Worm (Caenorhabditis elegans) whole organism, early embryonic: ENCODE results near the gene plpp-1.3.

Experiments used
- B0310.2 ChIP-seq: sonication (generic microtip); optimal IDR thresholded peaks from 2 replicates; lab custom pipeline; 2016; ENCODE audit warnings: mild to moderate bottlenecking, missing genetic modification characterization, missing compliant biosample characterization
- F13C5.2 ChIP-seq: sonication (generic microtip); optimal IDR thresholded peaks from 2 replicates; lab custom pipeline; 2017; ENCODE audit warnings: mild to moderate bottlenecking, missing genetic modification characterization, inconsistent platforms, missing compliant biosample characterization
- aly-1 ChIP-seq: sonication (generic microtip); optimal IDR thresholded peaks from 2 replicates; lab custom pipeline; 2016; ENCODE audit warnings: missing genetic modification characterization, missing compliant biosample characterization
- ama-1 ChIP-seq: fragments of 150-350 bp; optimal IDR thresholded peaks from 2 replicates; lab custom pipeline; 2014
- ceh-13 ChIP-seq: fragments of 200-800 bp; sonication (Bioruptor generic); optimal IDR thresholded peaks from 2 replicates; lab custom pipeline; 2018; ENCODE audit warnings: mild to moderate bottlenecking, missing genetic modification characterization, missing compliant biosample characterization
- ceh-36 ChIP-seq: sonication (generic microtip); optimal IDR thresholded peaks from 2 replicates; lab custom pipeline; 2016; ENCODE audit warnings: missing genetic modification characterization, inconsistent platforms, missing compliant biosample characterization
- ets-7 ChIP-seq: sonication (generic microtip); optimal IDR thresholded peaks from 2 replicates; lab custom pipeline; 2016; ENCODE audit warnings: missing genotype, missing genetic modification characterization, missing compliant biosample characterization
- flt-1 ChIP-seq: fragments of 200-800 bp; sonication (Bioruptor generic); IDR thresholded peaks from 2 replicates; pipeline ENCODE4 v1.3.6; 2022; ENCODE audit warnings: missing genetic modification characterization, missing compliant biosample characterization
- hmbx-1 ChIP-seq: sonication (generic microtip); optimal IDR thresholded peaks from 2 replicates; lab custom pipeline; 2016; ENCODE audit warnings: mild to moderate bottlenecking, missing genetic modification characterization, missing compliant biosample characterization
- hmg-4 ChIP-seq: fragments of 200-800 bp; sonication (Bioruptor generic); optimal IDR thresholded peaks from 2 replicates; lab custom pipeline; 2018; ENCODE audit warnings: mild to moderate bottlenecking, missing genetic modification characterization, missing compliant biosample characterization
- hnd-1 ChIP-seq: sonication (generic microtip); optimal IDR thresholded peaks from 2 replicates; lab custom pipeline; 2016; ENCODE audit warnings: missing genetic modification characterization, missing compliant biosample characterization
- pes-1 ChIP-seq: fragments of 200-800 bp; sonication (Bioruptor generic); IDR thresholded peaks from 2 replicates; pipeline ENCODE4 v1.3.6; 2022; ENCODE audit warnings: missing genetic modification reagents, missing genetic modification characterization, missing compliant biosample characterization
- scrt-1 ChIP-seq: fragments of 200-800 bp; sonication (Bioruptor generic); IDR thresholded peaks from 2 replicates; pipeline ENCODE4 v1.3.6; 2022; ENCODE audit warnings: missing genetic modification characterization, missing compliant biosample characterization
- sea-1 ChIP-seq: fragments of 200-800 bp; sonication (Bioruptor generic); conservative IDR thresholded peaks from 2 replicates; pipeline ENCODE4 v1.3.6; 2022; ENCODE audit warnings: missing genetic modification characterization, missing compliant biosample characterization
- tbx-11 ChIP-seq: fragments of 200-800 bp; sonication (Bioruptor generic); IDR thresholded peaks from 2 replicates; pipeline ENCODE4 v1.3.6; 2022; ENCODE audit warnings: missing genetic modification characterization, missing compliant biosample characterization
- tbx-37 ChIP-seq: fragments of 200-800 bp; sonication (Bioruptor generic); conservative IDR thresholded peaks from 2 replicates; pipeline ENCODE4 v1.3.6; 2022; ENCODE audit warnings: missing genetic modification reagents, missing genetic modification characterization, missing compliant biosample characterization
- tra-4 ChIP-seq: sonication (generic microtip); optimal IDR thresholded peaks from 2 replicates; lab custom pipeline; 2017; ENCODE audit warnings: missing genetic modification characterization, missing compliant biosample characterization

The plpp-1.3 gene

DNA sequence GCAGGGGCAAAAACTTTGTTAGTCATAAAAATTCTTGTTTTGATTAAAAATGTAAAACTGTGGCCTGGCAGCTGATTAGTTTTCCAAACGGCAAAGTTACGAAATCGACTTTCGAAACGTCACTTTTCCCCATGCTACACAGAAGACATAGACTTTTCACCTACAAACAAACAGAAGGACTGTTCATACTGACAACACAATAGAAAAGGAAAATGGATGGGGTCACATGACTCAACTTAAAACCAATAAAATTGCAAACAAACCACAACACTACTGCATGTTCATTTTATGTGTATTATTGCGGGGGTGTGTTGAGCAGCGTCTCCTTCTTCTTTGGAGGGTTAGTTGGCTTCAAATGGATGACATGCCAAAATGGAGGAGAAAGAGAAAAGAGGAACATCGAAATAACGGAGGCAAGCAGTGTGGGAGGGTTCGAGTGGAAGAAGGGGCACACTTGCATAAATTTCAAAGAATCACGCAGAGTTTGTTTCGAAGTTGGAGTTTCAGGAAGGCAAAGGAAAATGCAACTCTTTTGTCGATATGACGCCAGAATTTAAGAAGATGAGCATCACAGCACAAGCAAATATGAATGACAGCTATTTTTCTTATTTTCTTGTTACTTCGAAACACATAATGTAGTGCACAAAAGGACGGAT is 16.9 kb upstream of the plpp-1.3 start:
- TF ChIP-seq tbx-37 (GFP tag; lab: Robert Waterston, UW) (no peak), ceh-13 (GFP tag; lab: Kevin White, UChicago) (no peak), sea-1 (no peak), hnd-1 (tag; lab: Kevin White, UChicago) (no peak), tbx-11 (no peak), aly-1 (tag; lab: Kevin White, UChicago) (no peak), ets-7 (tag; lab: Kevin White, UChicago) (no peak), scrt-1 (GFP tag; lab: Robert Waterston, UW) (no peak), tra-4 (tag; lab: Kevin White, UChicago) (no peak), pes-1 (GFP tag; lab: Robert Waterston, UW) (no peak)

DNA sequence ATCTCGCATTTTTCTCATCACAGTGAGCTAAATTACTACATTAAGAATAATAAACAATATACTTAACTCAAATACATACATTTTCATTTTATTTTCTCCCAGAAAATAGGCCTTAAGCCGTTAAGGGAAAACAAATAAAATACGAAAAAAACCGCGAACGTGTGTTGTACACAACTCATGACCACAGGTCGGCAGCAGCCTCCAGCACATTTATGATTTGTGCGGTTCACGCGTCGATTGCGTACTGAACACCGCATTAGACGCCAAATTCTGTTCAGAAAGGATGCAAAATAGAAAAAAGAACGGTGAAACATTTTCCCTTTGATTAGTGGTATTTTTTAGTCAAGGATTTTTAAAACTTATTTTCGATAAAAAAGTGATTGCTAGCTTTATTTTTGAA is 15.9 kb upstream of the plpp-1.3 start:
- TF ChIP-seq hmbx-1 (tag; lab: Kevin White, UChicago) (no peak), hmg-4 (GFP tag; lab: Kevin White, UChicago) (no peak), ceh-13 (GFP tag; lab: Kevin White, UChicago) (no peak), scrt-1 (GFP tag; lab: Robert Waterston, UW) (no peak), pes-1 (GFP tag; lab: Robert Waterston, UW) (no peak), ama-1 (lab: Kevin White, UChicago) (no peak), F13C5.2 (tag; lab: Kevin White, UChicago) (no peak)

DNA sequence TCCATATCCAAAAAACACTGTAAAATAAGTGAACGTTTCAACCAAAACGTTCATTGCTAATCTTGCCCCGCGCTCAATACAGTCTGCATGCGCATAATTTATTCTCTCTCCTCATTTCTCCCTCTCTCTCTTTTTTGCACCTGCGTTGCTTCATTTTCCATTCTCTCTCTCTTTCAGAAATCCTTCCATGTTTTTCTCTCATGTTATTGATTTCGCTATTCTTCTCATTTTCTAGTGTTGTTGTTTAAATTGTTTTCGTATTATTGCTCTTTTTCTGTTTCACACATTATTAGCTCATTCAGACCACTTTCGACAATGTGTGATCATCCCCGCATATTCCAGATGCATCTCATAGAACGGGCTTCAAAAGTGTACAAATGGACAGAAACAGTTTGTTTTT is 13.4 kb upstream of the plpp-1.3 start, which contains the start of gene phf-31:
phf-31 (plus strand) TSS at position 301 of the 400 bp plus-strand sequence.
- TF ChIP-seq ets-7 (tag; lab: Kevin White, UChicago) = no peak
- no peak for TF ChIP-seq ama-1 (lab: Kevin White, UChicago)
- TF ChIP-seq flt-1 (GFP tag; lab: Robert Waterston, UW) = no peak
- no peak for TF ChIP-seq ceh-36 (tag; lab: Kevin White, UChicago)
- TF ChIP-seq hnd-1 (tag; lab: Kevin White, UChicago) = no peak
- TF ChIP-seq sea-1 = no peak
- no peak for TF ChIP-seq aly-1 (tag; lab: Kevin White, UChicago)
- TF ChIP-seq tbx-37 (GFP tag; lab: Robert Waterston, UW) = no peak
- TF ChIP-seq F13C5.2 (tag; lab: Kevin White, UChicago) = no peak

DNA sequence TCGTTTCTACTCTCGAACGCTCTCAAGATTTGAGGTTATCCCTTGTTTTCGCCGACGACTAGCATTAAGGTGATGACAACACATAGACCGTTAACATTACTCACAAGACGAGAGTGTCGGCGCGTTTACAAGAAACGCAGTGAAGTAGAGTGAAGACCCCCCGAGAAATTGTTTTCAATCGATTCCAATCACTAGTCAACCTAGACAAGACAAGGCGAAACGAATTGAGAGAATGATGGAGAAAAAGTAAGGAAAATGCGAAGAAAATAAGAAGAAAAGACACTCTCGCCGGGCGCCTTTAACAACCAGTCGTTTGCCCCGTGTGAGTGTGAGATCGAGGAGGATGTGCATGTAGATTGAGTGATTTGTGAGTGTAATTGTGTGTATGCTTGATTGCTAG is 10.6 kb upstream of the plpp-1.3 start:
- TF ChIP-seq pes-1 (GFP tag; lab: Robert Waterston, UW) = no peak
- peak; percentile 31 for TF ChIP-seq hmg-4 (GFP tag; lab: Kevin White, UChicago)

DNA sequence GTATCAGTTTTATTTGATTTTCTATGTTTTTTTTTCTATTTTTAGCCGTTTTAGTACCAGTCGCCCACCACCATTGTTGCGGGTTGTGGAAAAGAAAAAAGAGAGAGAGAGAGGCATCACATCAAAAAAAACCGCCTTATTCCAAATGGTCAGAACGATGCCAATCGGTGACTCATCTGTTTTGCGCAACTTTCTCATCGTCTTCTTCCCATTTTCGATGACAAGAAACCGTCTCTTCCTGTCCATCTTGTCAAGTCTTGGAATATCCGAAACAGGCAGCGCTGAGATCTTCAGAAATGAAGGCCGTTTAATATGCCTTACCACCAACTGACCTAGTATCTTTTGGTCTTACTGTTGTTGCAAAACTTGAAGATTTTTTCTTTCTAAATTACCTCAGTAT is 8.6 kb upstream of the plpp-1.3 start:
- TF ChIP-seq F13C5.2 (tag; lab: Kevin White, UChicago) (no peak), hmg-4 (GFP tag; lab: Kevin White, UChicago) (no peak), flt-1 (GFP tag; lab: Robert Waterston, UW) (no peak), aly-1 (tag; lab: Kevin White, UChicago) (no peak), tbx-11 (no peak), pes-1 (GFP tag; lab: Robert Waterston, UW) (no peak), hmbx-1 (tag; lab: Kevin White, UChicago) (no peak), ets-7 (tag; lab: Kevin White, UChicago) (no peak), scrt-1 (GFP tag; lab: Robert Waterston, UW) (no peak), tbx-37 (GFP tag; lab: Robert Waterston, UW) (no peak), ama-1 (lab: Kevin White, UChicago) (no peak), B0310.2 (tag; lab: Kevin White, UChicago) (no peak), sea-1 (no peak), tra-4 (tag; lab: Kevin White, UChicago) (no peak), ceh-13 (GFP tag; lab: Kevin White, UChicago) (no peak), ceh-36 (tag; lab: Kevin White, UChicago) (no peak)

DNA sequence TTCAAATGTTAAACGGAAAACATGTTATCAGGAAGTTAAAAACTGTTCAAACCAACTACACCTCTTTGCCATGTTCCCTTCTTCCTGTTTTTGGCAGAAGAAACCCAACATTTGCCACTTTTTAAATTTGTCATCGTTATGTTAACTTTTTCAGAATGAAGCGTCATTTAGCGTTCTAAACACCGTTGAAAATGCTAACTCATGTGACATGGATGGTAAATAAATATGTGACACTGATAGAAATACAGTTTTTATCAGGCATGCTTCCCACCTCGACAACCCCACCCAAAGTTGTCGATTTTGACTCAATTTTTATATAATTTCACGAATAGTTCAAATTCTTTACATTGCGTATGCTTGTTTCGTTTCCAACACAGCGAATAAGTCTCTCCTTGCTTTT is 7.8 kb upstream of the plpp-1.3 start:
- no peak for TF ChIP-seq ets-7 (tag; lab: Kevin White, UChicago)
- TF ChIP-seq B0310.2 (tag; lab: Kevin White, UChicago) = no peak
- no peak for TF ChIP-seq sea-1
- no peak for TF ChIP-seq ceh-13 (GFP tag; lab: Kevin White, UChicago)
- no peak for TF ChIP-seq tbx-37 (GFP tag; lab: Robert Waterston, UW)
- TF ChIP-seq pes-1 (GFP tag; lab: Robert Waterston, UW) = no peak
- TF ChIP-seq ceh-36 (tag; lab: Kevin White, UChicago) = no peak
- no peak for TF ChIP-seq hmbx-1 (tag; lab: Kevin White, UChicago)
- TF ChIP-seq tbx-11 = no peak
- no peak for TF ChIP-seq F13C5.2 (tag; lab: Kevin White, UChicago)
- no peak for TF ChIP-seq hnd-1 (tag; lab: Kevin White, UChicago)
- TF ChIP-seq tra-4 (tag; lab: Kevin White, UChicago) = no peak
- no peak for TF ChIP-seq ama-1 (lab: Kevin White, UChicago)
- TF ChIP-seq aly-1 (tag; lab: Kevin White, UChicago) = no peak
- TF ChIP-seq scrt-1 (GFP tag; lab: Robert Waterston, UW) = no peak
- no peak for TF ChIP-seq flt-1 (GFP tag; lab: Robert Waterston, UW)
- no peak for TF ChIP-seq hmg-4 (GFP tag; lab: Kevin White, UChicago)

DNA sequence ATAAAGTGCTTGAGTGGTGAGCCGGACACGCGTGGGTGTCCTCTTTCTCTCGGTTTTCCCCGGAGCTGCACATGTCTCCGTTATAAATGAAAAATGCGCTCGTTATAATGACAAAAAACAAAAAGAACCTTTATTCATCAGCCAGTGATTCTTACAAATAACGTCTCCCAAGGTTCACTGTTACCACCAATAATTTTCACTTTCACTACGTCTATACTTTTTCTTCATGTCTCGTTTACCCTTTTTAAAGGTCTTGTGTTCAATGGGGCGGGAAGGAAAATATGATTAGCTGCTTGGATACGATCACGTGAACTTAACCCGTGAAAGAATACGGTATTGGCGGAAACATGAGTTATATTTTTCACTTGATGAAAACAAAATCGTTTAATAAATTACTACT is 6.8 kb upstream of the plpp-1.3 start:
- no peak for TF ChIP-seq flt-1 (GFP tag; lab: Robert Waterston, UW)
- TF ChIP-seq tbx-11 = no peak
- TF ChIP-seq scrt-1 (GFP tag; lab: Robert Waterston, UW) = no peak
- TF ChIP-seq B0310.2 (tag; lab: Kevin White, UChicago) = no peak
- TF ChIP-seq F13C5.2 (tag; lab: Kevin White, UChicago) = no peak
- no peak for TF ChIP-seq ama-1 (lab: Kevin White, UChicago)
- TF ChIP-seq aly-1 (tag; lab: Kevin White, UChicago) = no peak
- TF ChIP-seq ceh-36 (tag; lab: Kevin White, UChicago) = no peak
- TF ChIP-seq tbx-37 (GFP tag; lab: Robert Waterston, UW) = no peak
- no peak for TF ChIP-seq tra-4 (tag; lab: Kevin White, UChicago)
- no peak for TF ChIP-seq hmg-4 (GFP tag; lab: Kevin White, UChicago)
- no peak for TF ChIP-seq ceh-13 (GFP tag; lab: Kevin White, UChicago)
- no peak for TF ChIP-seq sea-1
- TF ChIP-seq hnd-1 (tag; lab: Kevin White, UChicago) = no peak
- TF ChIP-seq ets-7 (tag; lab: Kevin White, UChicago) = no peak
- no peak for TF ChIP-seq pes-1 (GFP tag; lab: Robert Waterston, UW)
